Worm (Caenorhabditis elegans) whole organism, young adult: ENCODE measurements around the gene col-162.

Source experiments
- aptf-2 ChIP-seq: fragments of 200-800 bp; sonication (Bioruptor generic); conservative IDR thresholded peaks from 2 replicates; pipeline ENCODE4 v1.3.6; 2022; ENCODE audit warnings: missing genetic modification reagents, missing genetic modification characterization, missing compliant biosample characterization
- egl-44 ChIP-seq: fragments of 200-800 bp; sonication (Bioruptor generic); IDR thresholded peaks from 2 replicates; pipeline ENCODE4 v1.3.6; 2022; ENCODE audit warnings: missing genetic modification reagents, missing genetic modification characterization, missing compliant biosample characterization
- lin-26 ChIP-seq: fragments of 200-800 bp; sonication (Bioruptor generic); IDR thresholded peaks from 2 replicates; pipeline ENCODE4 v1.3.6; 2022; ENCODE audit warnings: missing genetic modification reagents, missing genetic modification characterization, missing compliant biosample characterization
- nfyb-1 ChIP-seq: fragments of 200-800 bp; sonication (Bioruptor generic); IDR thresholded peaks from 2 replicates; pipeline ENCODE4 v1.3.6; 2022; ENCODE audit warnings: missing genetic modification reagents, missing genetic modification characterization, missing compliant biosample characterization
- unc-130 ChIP-seq: sonication (generic microtip); optimal IDR thresholded peaks from 2 replicates; lab custom pipeline; 2016; ENCODE audit warnings: missing genetic modification reagents, missing genetic modification characterization, missing compliant biosample characterization
- ztf-22 ChIP-seq: fragments of 200-800 bp; sonication (Bioruptor generic); optimal IDR thresholded peaks from 2 replicates; lab custom pipeline; 2018; ENCODE audit warnings: mild to moderate bottlenecking, missing genetic modification characterization, moderate library complexity, missing compliant biosample characterization

DNA sequence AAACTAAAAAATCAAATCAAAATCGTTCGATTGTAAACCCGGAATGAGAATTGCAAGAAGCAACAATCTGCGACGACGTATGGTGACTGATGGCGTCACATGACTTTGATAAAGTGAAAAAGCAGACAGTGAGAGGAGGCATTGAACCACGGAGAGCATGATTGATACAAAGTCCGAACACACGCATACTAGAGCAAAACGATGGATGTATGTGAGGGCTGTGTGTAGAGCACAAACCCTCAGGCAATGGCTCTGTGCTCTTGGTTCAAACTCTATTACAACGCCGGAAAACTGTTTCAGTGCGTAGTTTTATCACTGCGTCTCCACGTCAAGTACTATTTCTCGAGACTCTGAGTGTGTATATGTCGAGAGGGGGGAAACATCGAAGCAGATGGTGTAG lies 39.2 kb upstream of the col-162 start:
- TF ChIP-seq nfyb-1 (GFP tag; lab: Robert Waterston, UW), result no peak
- TF ChIP-seq egl-44 (GFP tag; lab: Robert Waterston, UW), result no peak
- TF ChIP-seq aptf-2 (GFP tag; lab: Robert Waterston, UW), result no peak
- no peak for TF ChIP-seq unc-130 (GFP tag; lab: Kevin White, UChicago)
- TF ChIP-seq ztf-22 (GFP tag; lab: Kevin White, UChicago), result no peak
- no peak for TF ChIP-seq lin-26 (GFP tag; lab: Robert Waterston, UW)
